Fruit fly (Drosophila melanogaster): ENCODE data around the gene Pep.

Pep gene

dm6 chr3L:17609068-17609382, 35.8 kb downstream of the Pep start:
- TF ChIP-seq Sp1 (GFP tag; optimal IDR thresholded peaks at IDR 0.05) = no peak
- no peak for TF ChIP-seq Rel (GFP tag; optimal IDR thresholded peaks at IDR 0.05)
- peak; percentile 79 for TF ChIP-seq Rel (tag; optimal IDR thresholded peaks at IDR 0.05)

- peak; percentile 68 for TF ChIP-seq woc (GFP tag; optimal IDR thresholded peaks at IDR 0.05)
- TF ChIP-seq h (GFP tag; optimal IDR thresholded peaks at IDR 0.05) = peak; percentile 60
- TF ChIP-seq OdsH (GFP tag; optimal IDR thresholded peaks at IDR 0.05) = peak; percentile 76
- TF ChIP-seq pan (optimal IDR thresholded peaks at IDR 0.05) = no peak
- TF ChIP-seq Rel (GFP tag; optimal IDR thresholded peaks at IDR 0.05) = no peak
- no peak for TF ChIP-seq Rel (tag; optimal IDR thresholded peaks at IDR 0.05)
- TF ChIP-seq Abd-B (GFP tag; optimal IDR thresholded peaks at IDR 0.05) = no peak
- peak; percentile 52 for TF ChIP-seq br (GFP tag; optimal IDR thresholded peaks at IDR 0.05)
- peak; percentile 37 for TF ChIP-seq rgr (GFP tag; optimal IDR thresholded peaks at IDR 0.05)
- TF ChIP-seq Hr78 (GFP tag; optimal IDR thresholded peaks at IDR 0.05) = no peak
- no peak for TF ChIP-seq GATAd (GFP tag; optimal IDR thresholded peaks at IDR 0.05)
- TF ChIP-seq Hnf4 (GFP tag; optimal IDR thresholded peaks at IDR 0.05) = peak; percentile 21
- TF ChIP-seq dsf (GFP tag; optimal IDR thresholded peaks at IDR 0.05; ENCODE audit: borderline replicate concordance) = no peak
- peak; percentile 49 for TF ChIP-seq CG9705 (GFP tag; optimal IDR thresholded peaks at IDR 0.05)
- TF ChIP-seq ey (GFP tag; optimal IDR thresholded peaks at IDR 0.05) = peak; percentile 62
- peak; percentile 71 for TF ChIP-seq Sp1 (GFP tag; optimal IDR thresholded peaks at IDR 0.05)
- TF ChIP-seq usp (GFP tag; optimal IDR thresholded peaks at IDR 0.05) = no peak
- TF ChIP-seq Dif (GFP tag; optimal IDR thresholded peaks at IDR 0.05; ENCODE audit: partially characterized antibody) = no peak
- TF ChIP-seq CG32264 (GFP tag; optimal IDR thresholded peaks at IDR 0.05) = peak; percentile 34
- no peak for TF ChIP-seq jim (GFP tag; optimal IDR thresholded peaks at IDR 0.05)
- no peak for TF ChIP-seq sage (GFP tag; optimal IDR thresholded peaks at IDR 0.05)
- peak; percentile 63 for TF ChIP-seq HLH106 (tag; optimal IDR thresholded peaks at IDR 0.05)
- TF ChIP-seq brk (GFP tag; optimal IDR thresholded peaks at IDR 0.05) = no peak
- TF ChIP-seq sv (GFP tag; optimal IDR thresholded peaks at IDR 0.05) = no peak
- TF ChIP-seq Mio (GFP tag; optimal IDR thresholded peaks at IDR 0.05) = no peak
- TF ChIP-seq Jra (GFP tag; optimal IDR thresholded peaks at IDR 0.05) = no peak
- TF ChIP-seq tai (GFP tag; optimal IDR thresholded peaks at IDR 0.05) = peak; percentile 12
- TF ChIP-seq Hr83 (GFP tag; optimal IDR thresholded peaks at IDR 0.05; ENCODE audit: poor library complexity, severe bottlenecking) = no peak
- no peak for TF ChIP-seq CrebA (GFP tag; optimal IDR thresholded peaks at IDR 0.05; ENCODE audit: borderline replicate concordance)
- peak; percentile 57 for TF ChIP-seq fru (GFP tag; optimal IDR thresholded peaks at IDR 0.05)
- no peak for TF ChIP-seq Vsx2 (GFP tag; optimal IDR thresholded peaks at IDR 0.05; ENCODE audit: partially characterized antibody)
- no peak for TF ChIP-seq N (GFP tag; optimal IDR thresholded peaks at IDR 0.05)
- TF ChIP-seq Dfd (GFP tag; optimal IDR thresholded peaks at IDR 0.05) = no peak
- TF ChIP-seq foxo (GFP tag; optimal IDR thresholded peaks at IDR 0.05) = peak in 1 of 2 experiments; percentile 68
- no peak for TF ChIP-seq lola (GFP tag; optimal IDR thresholded peaks at IDR 0.05)
- peak; percentile 68 for TF ChIP-seq psq (GFP tag; optimal IDR thresholded peaks at IDR 0.05)
- TF ChIP-seq Myc (optimal IDR thresholded peaks at IDR 0.05) = no peak
- TF ChIP-seq dl (GFP tag; optimal IDR thresholded peaks at IDR 0.05; ENCODE audit: insufficient read depth in 1 of 2, partially characterized antibody in 2 of 2) = no peak
- peak; percentile 63 for TF ChIP-seq dmrt93B (GFP tag; optimal IDR thresholded peaks at IDR 0.05)
Measured at dm6 chr3L:17608185-17609067, 36.4 kb downstream of the Pep start.
